Worm (Caenorhabditis elegans) whole organism, late embryonic: ENCODE data around the gene srlf-7.

Experiments
- F13H6.1 ChIP-seq: sonication (generic microtip); optimal IDR thresholded peaks from 2 replicates; lab custom pipeline; 2016; ENCODE audit warnings: missing genetic modification characterization, missing compliant biosample characterization
- ahr-1 ChIP-seq: sonication (generic microtip); optimal IDR thresholded peaks from 2 replicates; lab custom pipeline; 2016; ENCODE audit warnings: missing genetic modification characterization, missing compliant biosample characterization
- ceh-19 ChIP-seq: fragments of 200-800 bp; sonication (Bioruptor generic); optimal IDR thresholded peaks from 2 replicates; lab custom pipeline; 2018; ENCODE audit warnings: mild to moderate bottlenecking, missing genetic modification characterization, missing compliant biosample characterization
- ceh-31 ChIP-seq: sonication (generic microtip); optimal IDR thresholded peaks from 2 replicates; lab custom pipeline; 2016; ENCODE audit warnings: missing genetic modification characterization, missing compliant biosample characterization
- ceh-48 ChIP-seq: sonication (generic microtip); optimal IDR thresholded peaks from 2 replicates; lab custom pipeline; 2016; ENCODE audit warnings: missing genetic modification characterization, inconsistent platforms, missing compliant biosample characterization
- fkh-6 ChIP-seq: sonication (generic microtip); optimal IDR thresholded peaks from 2 replicates; lab custom pipeline; 2016; ENCODE audit warnings: missing genetic modification characterization, missing compliant biosample characterization
- hlh-13 ChIP-seq: fragments of 200-800 bp; sonication (Bioruptor generic); optimal IDR thresholded peaks from 2 replicates; lab custom pipeline; 2018; ENCODE audit warnings: mild to moderate bottlenecking, missing genetic modification characterization, missing compliant biosample characterization
- madf-2 ChIP-seq: sonication (generic microtip); optimal IDR thresholded peaks from 2 replicates; lab custom pipeline; 2017; ENCODE audit warnings: missing genetic modification characterization, missing compliant biosample characterization
- nfya-1 ChIP-seq: sonication (generic microtip); optimal IDR thresholded peaks from 2 replicates; lab custom pipeline; 2017; ENCODE audit warnings: missing genetic modification characterization, mild to moderate bottlenecking, missing compliant biosample characterization, antibody characterized with exemption, moderate library complexity
- nhr-11 ChIP-seq: fragments of 150-350 bp; optimal IDR thresholded peaks from 2 replicates; lab custom pipeline; 2014; ENCODE audit warnings: missing biosample characterization, missing genetic modification characterization
- pha-4 ChIP-seq: fragments of 150-350 bp; optimal IDR thresholded peaks from 2 replicates; lab custom pipeline; 2018; ENCODE audit warnings: missing biosample characterization, missing genetic modification reagents, missing genetic modification characterization
- pqm-1 ChIP-seq: sonication (generic microtip); optimal IDR thresholded peaks from 2 replicates; lab custom pipeline; 2016; ENCODE audit warnings: missing genetic modification characterization, missing compliant biosample characterization
- rnt-1 ChIP-seq: sonication (generic microtip); optimal IDR thresholded peaks from 2 replicates; lab custom pipeline; 2016; ENCODE audit warnings: missing genetic modification characterization, missing compliant biosample characterization
- ttx-3 ChIP-seq: sonication (generic microtip); optimal IDR thresholded peaks from 2 replicates; lab custom pipeline; 2016; ENCODE audit warnings: missing genetic modification reagents, missing genetic modification characterization, missing compliant biosample characterization

ce11 chrIV:7176887-7177286 lies 12.2 kb upstream of the srlf-7 start, which contains the start of gene str-44:
- TF ChIP-seq ceh-31 (tag; lab: Kevin White, UChicago) (no peak), ceh-19 (no peak), nhr-11 (no peak), pqm-1 (no peak), F13H6.1 (tag; lab: Kevin White, UChicago) (no peak), nfya-1 (no peak), rnt-1 (tag; lab: Kevin White, UChicago) (no peak), ceh-48 (tag; lab: Kevin White, UChicago) (no peak), madf-2 (tag; lab: Kevin White, UChicago) (no peak), pha-4 (no peak), hlh-13 (GFP tag; lab: Kevin White, UChicago) (no peak), fkh-6 (tag; lab: Kevin White, UChicago) (no peak), ahr-1 (tag; lab: Kevin White, UChicago) (no peak), ttx-3 (no peak)
